Worm (Caenorhabditis elegans) whole organism, young adult: ENCODE measurements around the gene valv-1.

Source experiments
- B0336.3 ChIP-seq: fragments of 200-800 bp; sonication (Bioruptor generic); IDR thresholded peaks from 2 replicates; pipeline ENCODE4 v1.3.6; 2022; ENCODE audit warnings: missing genetic modification characterization, missing compliant biosample characterization
- C17E4.6 ChIP-seq: fragments of 200-800 bp; sonication (Bioruptor generic); IDR thresholded peaks from 2 replicates; pipeline ENCODE4 v1.3.6; 2022; ENCODE audit warnings: missing genetic modification reagents, missing genetic modification characterization, missing compliant biosample characterization
- F10E7.11 ChIP-seq: sonication (generic microtip); optimal IDR thresholded peaks from 2 replicates; lab custom pipeline; 2017; ENCODE audit warnings: mild to moderate bottlenecking, missing genetic modification characterization, moderate library complexity, missing compliant biosample characterization
- T26A5.8 ChIP-seq: sonication (generic microtip); optimal IDR thresholded peaks from 2 replicates; lab custom pipeline; 2016; ENCODE audit warnings: missing genetic modification characterization, missing compliant biosample characterization
- Y53G8AR.9 ChIP-seq: fragments of 200-800 bp; sonication (Bioruptor generic); conservative IDR thresholded peaks from 2 replicates; pipeline ENCODE4 v1.3.6; 2022; ENCODE audit warnings: missing genetic modification reagents, missing genetic modification characterization, missing compliant biosample characterization
- attf-3 ChIP-seq: fragments of 200-800 bp; sonication (Bioruptor generic); conservative IDR thresholded peaks from 2 replicates; pipeline ENCODE4 v1.3.6; 2022; ENCODE audit warnings: missing genetic modification reagents, missing genetic modification characterization, missing compliant biosample characterization
- attf-5 ChIP-seq: fragments of 200-800 bp; sonication (Bioruptor generic); optimal IDR thresholded peaks from 2 replicates; lab custom pipeline; 2018; ENCODE audit warnings: mild to moderate bottlenecking, missing genetic modification characterization, missing compliant biosample characterization
- attf-6 ChIP-seq: fragments of 200-800 bp; sonication (Bioruptor generic); IDR thresholded peaks from 2 replicates; pipeline ENCODE4 v1.3.6; 2022; ENCODE audit warnings: missing genetic modification reagents, missing genetic modification characterization, missing compliant biosample characterization
- ccch-3 ChIP-seq: fragments of 200-800 bp; sonication (Bioruptor generic); optimal IDR thresholded peaks from 2 replicates; lab custom pipeline; 2018; ENCODE audit warnings: mild to moderate bottlenecking, missing genetic modification characterization, missing compliant biosample characterization
- ceh-100 ChIP-seq: fragments of 200-800 bp; sonication (Bioruptor generic); IDR thresholded peaks from 2 replicates; pipeline ENCODE4 v1.3.6; 2022; ENCODE audit warnings: missing genetic modification reagents, missing genetic modification characterization, missing compliant biosample characterization
- ceh-58 ChIP-seq: fragments of 200-800 bp; sonication (Bioruptor generic); IDR thresholded peaks from 2 replicates; pipeline ENCODE4 v1.3.6; 2022; ENCODE audit warnings: missing genetic modification characterization, missing compliant biosample characterization
- ceh-91 ChIP-seq: fragments of 200-800 bp; sonication (Bioruptor generic); IDR thresholded peaks from 2 replicates; pipeline ENCODE4 v1.3.6; 2022; ENCODE audit warnings: missing genetic modification reagents, missing genetic modification characterization, missing compliant biosample characterization
- chd-7 ChIP-seq: sonication (generic microtip); optimal IDR thresholded peaks from 2 replicates; lab custom pipeline; 2016; ENCODE audit warnings: mild to moderate bottlenecking, missing genetic modification characterization, moderate library complexity, missing compliant biosample characterization
- egl-18 ChIP-seq: fragments of 200-800 bp; sonication (Bioruptor generic); IDR thresholded peaks from 2 replicates; pipeline ENCODE4 v1.3.6; 2022; ENCODE audit warnings: missing genetic modification reagents, missing genetic modification characterization, missing compliant biosample characterization
- egl-44 ChIP-seq: fragments of 200-800 bp; sonication (Bioruptor generic); IDR thresholded peaks from 2 replicates; pipeline ENCODE4 v1.3.6; 2022; ENCODE audit warnings: missing genetic modification reagents, missing genetic modification characterization, missing compliant biosample characterization
- hrde-1 ChIP-seq: sonication (generic microtip); optimal IDR thresholded peaks from 2 replicates; lab custom pipeline; 2016; ENCODE audit warnings: missing genetic modification characterization, mild to moderate bottlenecking, missing compliant biosample characterization, moderate library complexity, missing genotype, missing genetic modification reagents, borderline replicate concordance
- lag-1 ChIP-seq: fragments of 200-800 bp; sonication (Bioruptor generic); IDR thresholded peaks from 2 replicates; pipeline ENCODE4 v1.3.6; 2022; ENCODE audit warnings: missing genetic modification reagents, missing genetic modification characterization, missing compliant biosample characterization
- let-607 ChIP-seq, 2 experiments: fragments of 200-800 bp in 1 of 2; sonication (Bioruptor generic) in 1 of 2; sonication (generic microtip) in 1 of 2; optimal IDR thresholded peaks; 2 replicates each; lab custom pipeline; 2016 to 2018; ENCODE audit warnings: mild to moderate bottlenecking in 2 of 2, missing compliant biosample characterization in 2 of 2, missing genetic modification characterization in 2 of 2, moderate library complexity in 2 of 2, missing genotype in 1 of 2
- lin-40 ChIP-seq: sonication (generic microtip); optimal IDR thresholded peaks from 2 replicates; lab custom pipeline; 2016; ENCODE audit warnings: missing genetic modification characterization, mild to moderate bottlenecking, missing compliant biosample characterization, missing genotype, missing genetic modification reagents
- lsy-27 ChIP-seq: sonication (generic microtip); optimal IDR thresholded peaks from 2 replicates; lab custom pipeline; 2017; ENCODE audit warnings: missing genetic modification characterization, mild to moderate bottlenecking, missing compliant biosample characterization, antibody characterized with exemption, missing genotype, borderline replicate concordance; ENCODE audit not compliant: insufficient read depth
- madf-3 ChIP-seq: fragments of 200-800 bp; sonication (Bioruptor generic); IDR thresholded peaks from 2 replicates; pipeline ENCODE4 v1.3.6; 2022; ENCODE audit warnings: missing genetic modification reagents, missing genetic modification characterization, missing compliant biosample characterization
- madf-8 ChIP-seq: fragments of 200-800 bp; sonication (Bioruptor generic); conservative IDR thresholded peaks from 2 replicates; pipeline ENCODE4 v1.3.6; 2022; ENCODE audit warnings: missing genetic modification reagents, missing genetic modification characterization, missing compliant biosample characterization
- mes-4 ChIP-seq: sonication (generic microtip); optimal IDR thresholded peaks from 2 replicates; lab custom pipeline; 2016; ENCODE audit warnings: missing genotype, missing genetic modification characterization, missing compliant biosample characterization
- nfyb-1 ChIP-seq: fragments of 200-800 bp; sonication (Bioruptor generic); IDR thresholded peaks from 2 replicates; pipeline ENCODE4 v1.3.6; 2022; ENCODE audit warnings: missing genetic modification reagents, missing genetic modification characterization, missing compliant biosample characterization
- nhr-120 ChIP-seq: fragments of 200-800 bp; sonication (Bioruptor generic); IDR thresholded peaks from 2 replicates; pipeline ENCODE4 v1.3.6; 2022; ENCODE audit warnings: missing genetic modification characterization, missing compliant biosample characterization
- nhr-90 ChIP-seq: sonication (generic microtip); optimal IDR thresholded peaks from 2 replicates; lab custom pipeline; 2016; ENCODE audit warnings: missing genotype, mild to moderate bottlenecking, missing genetic modification characterization, missing compliant biosample characterization
- pha-4 ChIP-seq: fragments of 150-350 bp; sonication (generic microtip); optimal IDR thresholded peaks from 2 replicates; lab custom pipeline; 2014; ENCODE audit warnings: missing biosample characterization, missing genetic modification reagents, missing genetic modification characterization
- rcor-1 ChIP-seq: fragments of 200-800 bp; sonication (Bioruptor generic); IDR thresholded peaks from 2 replicates; pipeline ENCODE4 v1.3.6; 2022; ENCODE audit warnings: missing genetic modification reagents, missing genetic modification characterization, missing compliant biosample characterization
- rpc-1 ChIP-seq, 2 experiments: fragments of 150-350 bp in 1 of 2; sonication (generic microtip) in 1 of 2; optimal IDR thresholded peaks; 2 replicates each; lab custom pipeline; 2014 to 2018; ENCODE audit warnings: missing biosample characterization in 1 of 2, missing genetic modification characterization in 1 of 2, missing genetic modification reagents in 1 of 2, missing genotype in 1 of 2
- snpc-1.3 ChIP-seq: sonication (generic microtip); optimal IDR thresholded peaks from 2 replicates; lab custom pipeline; 2017; ENCODE audit warnings: missing genetic modification characterization, mild to moderate bottlenecking, missing compliant biosample characterization, antibody characterized with exemption, moderate library complexity, missing genotype, missing genetic modification reagents; ENCODE audit not compliant: insufficient read depth
- snpc-4 ChIP-seq, 5 experiments: fragments of 150-350 bp in 1 of 5; sonication (generic microtip) in 4 of 5; optimal IDR thresholded peaks; 2 replicates each; lab custom pipeline; 2014 to 2018; ENCODE audit warnings: missing genetic modification characterization in 5 of 5, missing biosample characterization in 3 of 5, antibody characterized with exemption in 2 of 5, mild to moderate bottlenecking in 2 of 5, missing compliant biosample characterization in 2 of 5, missing genotype in 2 of 5, moderate library complexity in 2 of 5, missing genetic modification reagents in 1 of 5
- tbp1 ChIP-seq: fragments of 200-800 bp; sonication (Bioruptor generic); optimal IDR thresholded peaks from 2 replicates; lab custom pipeline; 2018; ENCODE audit warnings: mild to moderate bottlenecking, missing genetic modification characterization, missing compliant biosample characterization
- tbx-9 ChIP-seq: sonication (generic microtip); optimal IDR thresholded peaks from 2 replicates; lab custom pipeline; 2016; ENCODE audit warnings: borderline replicate concordance, missing genetic modification characterization, inconsistent platforms, missing compliant biosample characterization
- zim-3 ChIP-seq: sonication (generic microtip); optimal IDR thresholded peaks from 2 replicates; lab custom pipeline; 2017; ENCODE audit warnings: mild to moderate bottlenecking, missing genetic modification characterization, moderate library complexity, missing compliant biosample characterization

The valv-1 gene

ce11 chrIV:7413573-7413972, 31.6 kb downstream of the valv-1 start:
- no peak for TF ChIP-seq zim-3
- TF ChIP-seq nfyb-1 (GFP tag; lab: Robert Waterston, UW) = no peak
- TF ChIP-seq ceh-91 = no peak
- no peak for TF ChIP-seq F10E7.11 (tag; lab: Kevin White, UChicago)
- no peak for TF ChIP-seq snpc-1.3 (tag; lab: Kevin White, UChicago)
- no peak for TF ChIP-seq let-607 (tag; optimal IDR thresholded peaks at IDR 0.05; lab: Kevin White, UChicago)
- no peak for TF ChIP-seq attf-5 (GFP tag; lab: Kevin White, UChicago)
- no peak for TF ChIP-seq nhr-90 (tag; lab: Kevin White, UChicago)
- TF ChIP-seq ccch-3 (GFP tag; lab: Kevin White, UChicago) = no peak
- TF ChIP-seq mes-4 = no peak

ce11 chrIV:7407301-7407700, 37.8 kb downstream of the valv-1 start:
- TF ChIP-seq lsy-27 (tag; lab: Kevin White, UChicago) = no peak
- TF ChIP-seq nhr-120 (GFP tag; lab: Robert Waterston, UW) = no peak
- TF ChIP-seq Y53G8AR.9 (GFP tag; lab: Robert Waterston, UW) = no peak
- no peak for TF ChIP-seq lag-1 (GFP tag; lab: Robert Waterston, UW)
- no peak for TF ChIP-seq B0336.3
- no peak for TF ChIP-seq egl-18 (GFP tag; lab: Robert Waterston, UW)
- no peak for TF ChIP-seq snpc-4 (GFP tag; optimal IDR thresholded peaks at IDR 0.05; lab: Kevin White, UChicago)
- no peak for TF ChIP-seq snpc-4 (tag; optimal IDR thresholded peaks at IDR 0.05; lab: Kevin White, UChicago)
- no peak for TF ChIP-seq C17E4.6 (GFP tag; lab: Robert Waterston, UW)
- no peak for TF ChIP-seq pha-4 (tag; lab: Kevin White, UChicago)
- TF ChIP-seq ceh-100 (GFP tag; lab: Robert Waterston, UW) = no peak
- TF ChIP-seq attf-3 (GFP tag; lab: Robert Waterston, UW) = no peak
- no peak for TF ChIP-seq let-607 (tag; optimal IDR thresholded peaks at IDR 0.05; lab: Kevin White, UChicago)
- no peak for TF ChIP-seq tbx-9 (tag; lab: Kevin White, UChicago)
- TF ChIP-seq chd-7 (tag; lab: Kevin White, UChicago) = no peak
- TF ChIP-seq lin-40 (tag; lab: Kevin White, UChicago) = no peak
- TF ChIP-seq hrde-1 (tag; lab: Kevin White, UChicago) = no peak
- no peak for TF ChIP-seq rcor-1 (GFP tag; lab: Robert Waterston, UW)
- TF ChIP-seq attf-6 (GFP tag; lab: Robert Waterston, UW) = no peak
- TF ChIP-seq madf-3 (GFP tag; lab: Robert Waterston, UW) = no peak

- TF ChIP-seq madf-8 (no peak), snpc-4 (GFP tag; optimal IDR thresholded peaks at IDR 0.05; lab: Kevin White, UChicago) (no peak), snpc-4 (tag; optimal IDR thresholded peaks at IDR 0.05; lab: Kevin White, UChicago) (no peak), T26A5.8 (tag; lab: Kevin White, UChicago) (no peak), rpc-1 (optimal IDR thresholded peaks at IDR 0.05; lab: Kevin White, UChicago) (no peak), rpc-1 (tag; optimal IDR thresholded peaks at IDR 0.05; lab: Kevin White, UChicago) (no peak), tbp1 (GFP tag; lab: Kevin White, UChicago) (no peak), B0336.3 (no peak), egl-44 (no peak), ceh-58 (GFP tag; lab: Robert Waterston, UW) (no peak)
- TF ChIP-seq, all 124 proteins: peak for 0
Measured at ce11 chrIV:7406690-7407089, 38.4 kb downstream of the valv-1 start.
